Fruit fly (Drosophila melanogaster) ovary, adult (tissue): ENCODE results near the gene CG42659.

ENCODE experiments used
- CG17801 ChIP-seq: fragments of 200-800 bp; optimal IDR thresholded peaks from 2 replicates; lab custom pipeline; 2019; ENCODE audit warnings: missing biosample characterization, mild to moderate bottlenecking, missing genetic modification characterization, moderate library complexity; ENCODE audit not compliant: partially characterized antibody

CG42659 gene

dm6 chr2L:18007060-18007459, at the start of gene CG42659:
Gene CG42659, plus strand, starts transcription at chr2L:18007360.
- TF ChIP-seq CG17801 (GFP tag; lab: Kevin White, UChicago): no peak

dm6 chr2L:17958306-17958705, 48.9 kb upstream of the CG42659 start:
- TF ChIP-seq CG17801 (GFP tag; lab: Kevin White, UChicago): no peak

- TF ChIP-seq CG17801 (GFP tag; lab: Kevin White, UChicago): no peak
Measured at dm6 chr2L:17960214-17960613, 46.9 kb upstream of the CG42659 start.

dm6 chr2L:17963071-17963567, 44.0 kb upstream of the CG42659 start, which contains the start of gene CG5674:
Gene CG5674, plus strand, starts transcription at chr2L:17963379.
- no peak for TF ChIP-seq CG17801 (GFP tag; lab: Kevin White, UChicago)

- TF ChIP-seq CG17801 (GFP tag; lab: Kevin White, UChicago): no peak
Measured at dm6 chr2L:17963710-17964109, 43.5 kb upstream of the CG42659 start.

dm6 chr2L:17972999-17973398, 34.2 kb upstream of the CG42659 start:
- TF ChIP-seq CG17801 (GFP tag; lab: Kevin White, UChicago): no peak

- TF ChIP-seq CG17801 (GFP tag; lab: Kevin White, UChicago): no peak
Measured at dm6 chr2L:17982372-17982771, 24.8 kb upstream of the CG42659 start, which contains the start of gene btv. Gene btv, minus strand, starts transcription at chr2L:17982472.

- no peak for TF ChIP-seq CG17801 (GFP tag; lab: Kevin White, UChicago)
Measured at dm6 chr2L:17986099-17986498, 21.1 kb upstream of the CG42659 start, which contains the start of gene CG5681. Gene CG5681, plus strand, starts transcription at chr2L:17986399.

- no peak for TF ChIP-seq CG17801 (GFP tag; lab: Kevin White, UChicago)
Measured at dm6 chr2L:17988955-17989354, 18.2 kb upstream of the CG42659 start.

- no peak for TF ChIP-seq CG17801 (GFP tag; lab: Kevin White, UChicago)
Measured at dm6 chr2L:17990118-17990517, 17.0 kb upstream of the CG42659 start, which contains the start of gene Prosbeta5R2. Gene Prosbeta5R2, plus strand, starts transcription at chr2L:17990418.

- no peak for TF ChIP-seq CG17801 (GFP tag; lab: Kevin White, UChicago)
Measured at dm6 chr2L:17990771-17991170, 16.4 kb upstream of the CG42659 start.

- TF ChIP-seq CG17801 (GFP tag; lab: Kevin White, UChicago): no peak
Measured at dm6 chr2L:18002149-18002548, 5.0 kb upstream of the CG42659 start.

dm6 chr2L:18003028-18003836, 3.9 kb upstream of the CG42659 start:
- TF ChIP-seq CG17801 (GFP tag; lab: Kevin White, UChicago): no peak

dm6 chr2L:18005481-18005880, 1.7 kb upstream of the CG42659 start:
- no peak for TF ChIP-seq CG17801 (GFP tag; lab: Kevin White, UChicago)

- TF ChIP-seq CG17801 (GFP tag; lab: Kevin White, UChicago): no peak
Measured at dm6 chr2L:18006327-18006726, 833 bp upstream of the CG42659 start, which contains the start of gene CG5693. Gene CG5693, plus strand, starts transcription at chr2L:18006627.

- TF ChIP-seq CG17801 (GFP tag; lab: Kevin White, UChicago): no peak
Measured at dm6 chr2L:18007635-18008034, 475 bp downstream of the CG42659 start, which contains the start of the genes CG42634 and CG42635. Gene CG42634, plus strand, starts transcription at chr2L:18007935. Gene CG42635, plus strand, starts transcription at chr2L:18007935.
